Worm (Caenorhabditis elegans) whole organism, late embryonic: ENCODE data around the gene grl-22.

ENCODE experiments used
- C08G9.2 ChIP-seq: sonication (generic microtip); optimal IDR thresholded peaks from 2 replicates; lab custom pipeline; 2016; ENCODE audit warnings: mild to moderate bottlenecking, missing genetic modification characterization, moderate library complexity, missing compliant biosample characterization
- T23F11.4 ChIP-seq: fragments of 200-800 bp; sonication (Bioruptor generic); optimal IDR thresholded peaks from 2 replicates; lab custom pipeline; 2018; ENCODE audit warnings: mild to moderate bottlenecking, missing genetic modification characterization, missing compliant biosample characterization
- ama-1 ChIP-seq: fragments of 150-350 bp; optimal IDR thresholded peaks from 2 replicates; lab custom pipeline; 2014
- ceh-14 ChIP-seq: sonication (generic microtip); optimal IDR thresholded peaks from 2 replicates; lab custom pipeline; 2016; ENCODE audit warnings: missing genotype, missing genetic modification characterization, missing compliant biosample characterization
- ceh-18 ChIP-seq: sonication (generic microtip); optimal IDR thresholded peaks from 2 replicates; lab custom pipeline; 2016; ENCODE audit warnings: missing genetic modification characterization, missing compliant biosample characterization
- ceh-2 ChIP-seq: sonication (generic microtip); optimal IDR thresholded peaks from 2 replicates; lab custom pipeline; 2016; ENCODE audit warnings: missing genotype, missing genetic modification characterization, missing compliant biosample characterization
- ceh-31 ChIP-seq: sonication (generic microtip); optimal IDR thresholded peaks from 2 replicates; lab custom pipeline; 2016; ENCODE audit warnings: missing genetic modification characterization, missing compliant biosample characterization
- ceh-34 ChIP-seq: sonication (generic microtip); optimal IDR thresholded peaks from 2 replicates; lab custom pipeline; 2016; ENCODE audit warnings: mild to moderate bottlenecking, missing genetic modification characterization, missing compliant biosample characterization
- ceh-45 ChIP-seq: fragments of 200-800 bp; sonication (Bioruptor generic); IDR thresholded peaks from 2 replicates; pipeline ENCODE4 v1.3.6; 2022; ENCODE audit warnings: missing genetic modification reagents, missing genetic modification characterization, missing compliant biosample characterization
- ceh-6 ChIP-seq: fragments of 200-800 bp; sonication (Bioruptor generic); optimal IDR thresholded peaks from 2 replicates; lab custom pipeline; 2018; ENCODE audit warnings: mild to moderate bottlenecking, missing genetic modification characterization, missing compliant biosample characterization
- ceh-9 ChIP-seq: sonication (generic microtip); optimal IDR thresholded peaks from 2 replicates; lab custom pipeline; 2016; ENCODE audit warnings: mild to moderate bottlenecking, missing genetic modification characterization, inconsistent platforms, missing compliant biosample characterization
- elt-2 ChIP-seq: sonication (generic microtip); optimal IDR thresholded peaks from 2 replicates; lab custom pipeline; 2016; ENCODE audit warnings: missing genetic modification reagents, missing genetic modification characterization, missing compliant biosample characterization
- fax-1 ChIP-seq: sonication (generic microtip); optimal IDR thresholded peaks from 2 replicates; lab custom pipeline; 2016; ENCODE audit warnings: missing genotype, missing genetic modification characterization, missing compliant biosample characterization
- gmeb-2 ChIP-seq: sonication (generic microtip); optimal IDR thresholded peaks from 2 replicates; lab custom pipeline; 2016; ENCODE audit warnings: missing genetic modification characterization, inconsistent platforms, missing compliant biosample characterization
- hlh-13 ChIP-seq: fragments of 200-800 bp; sonication (Bioruptor generic); optimal IDR thresholded peaks from 2 replicates; lab custom pipeline; 2018; ENCODE audit warnings: mild to moderate bottlenecking, missing genetic modification characterization, missing compliant biosample characterization
- hlh-15 ChIP-seq: sonication (generic microtip); optimal IDR thresholded peaks from 2 replicates; lab custom pipeline; 2016; ENCODE audit warnings: missing genetic modification characterization, missing compliant biosample characterization
- hlh-30 ChIP-seq: sonication (generic microtip); optimal IDR thresholded peaks from 2 replicates; lab custom pipeline; 2017; ENCODE audit warnings: antibody characterized with exemption, missing genetic modification characterization, missing compliant biosample characterization; ENCODE audit not compliant: insufficient read depth
- lim-6 ChIP-seq: sonication (generic microtip); optimal IDR thresholded peaks from 2 replicates; lab custom pipeline; 2016; ENCODE audit warnings: missing genetic modification characterization, missing compliant biosample characterization
- nfya-1 ChIP-seq: sonication (generic microtip); optimal IDR thresholded peaks from 2 replicates; lab custom pipeline; 2017; ENCODE audit warnings: missing genetic modification characterization, mild to moderate bottlenecking, missing compliant biosample characterization, antibody characterized with exemption, moderate library complexity
- nhr-11 ChIP-seq: fragments of 150-350 bp; optimal IDR thresholded peaks from 2 replicates; lab custom pipeline; 2014; ENCODE audit warnings: missing biosample characterization, missing genetic modification characterization
- npax-4 ChIP-seq: sonication (generic microtip); optimal IDR thresholded peaks from 2 replicates; lab custom pipeline; 2016; ENCODE audit warnings: missing genetic modification characterization, missing compliant biosample characterization
- pat-9 ChIP-seq: fragments of 200-800 bp; sonication (Bioruptor generic); optimal IDR thresholded peaks from 2 replicates; lab custom pipeline; 2018; ENCODE audit warnings: mild to moderate bottlenecking, missing genetic modification characterization, moderate library complexity, missing compliant biosample characterization
- pha-2 ChIP-seq: sonication (generic microtip); optimal IDR thresholded peaks from 2 replicates; lab custom pipeline; 2017; ENCODE audit warnings: mild to moderate bottlenecking, missing genetic modification characterization, missing compliant biosample characterization
- pqm-1 ChIP-seq: sonication (generic microtip); optimal IDR thresholded peaks from 2 replicates; lab custom pipeline; 2016; ENCODE audit warnings: missing genetic modification characterization, missing compliant biosample characterization
- pros-1 ChIP-seq: fragments of 150-350 bp; optimal IDR thresholded peaks from 2 replicates; lab custom pipeline; 2014; ENCODE audit warnings: missing biosample characterization, missing genetic modification reagents, missing genetic modification characterization
- sdc-2 ChIP-seq: sonication (generic microtip); optimal IDR thresholded peaks from 2 replicates; lab custom pipeline; 2016; ENCODE audit warnings: missing genotype, missing genetic modification characterization, missing compliant biosample characterization
- tbx-2 ChIP-seq: sonication (generic microtip); optimal IDR thresholded peaks from 2 replicates; lab custom pipeline; 2016; ENCODE audit warnings: missing genetic modification characterization, missing compliant biosample characterization
- tbx-7 ChIP-seq: sonication (generic microtip); optimal IDR thresholded peaks from 2 replicates; lab custom pipeline; 2016; ENCODE audit warnings: missing genotype, missing genetic modification characterization, missing compliant biosample characterization
- unc-42 ChIP-seq: sonication (generic microtip); optimal IDR thresholded peaks from 2 replicates; lab custom pipeline; 2016; ENCODE audit warnings: missing genotype, missing genetic modification characterization, missing compliant biosample characterization
- unc-55 ChIP-seq: sonication (generic microtip); optimal IDR thresholded peaks from 2 replicates; lab custom pipeline; 2017; ENCODE audit warnings: missing biosample characterization, missing genetic modification reagents, missing genetic modification characterization
- zip-5 ChIP-seq: sonication (generic microtip); optimal IDR thresholded peaks from 2 replicates; lab custom pipeline; 2016; ENCODE audit warnings: missing genetic modification characterization, missing compliant biosample characterization
- ztf-16 ChIP-seq: sonication (generic microtip); optimal IDR thresholded peaks from 2 replicates; lab custom pipeline; 2017; ENCODE audit warnings: missing genetic modification characterization, missing compliant biosample characterization

The grl-22 gene

DNA sequence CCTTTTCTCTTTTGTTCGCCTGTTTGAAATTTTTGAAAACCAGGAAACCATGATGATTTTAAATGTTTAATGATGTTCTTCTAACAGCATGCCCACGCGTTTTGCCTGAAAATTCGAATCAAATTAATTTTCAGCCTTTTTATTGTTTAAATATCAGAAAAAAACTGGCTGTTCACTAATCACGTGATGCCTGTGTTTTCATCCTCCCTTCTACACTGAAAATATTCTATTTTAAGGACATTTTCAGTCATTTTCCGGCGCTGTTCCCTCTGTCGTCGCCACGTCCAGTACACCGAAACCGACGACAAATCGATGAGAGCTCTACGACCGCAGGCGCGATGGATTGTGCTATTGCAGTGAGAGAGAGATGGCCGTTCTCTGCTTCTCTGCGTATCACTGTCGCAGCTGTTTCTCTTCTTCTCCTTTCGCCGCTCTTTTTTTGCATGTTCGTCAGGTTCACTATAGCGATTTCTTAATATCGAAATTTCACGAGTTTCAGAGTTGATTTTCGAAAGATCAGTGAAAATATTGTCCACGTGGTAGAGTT is 36.0 kb upstream of the grl-22 start, which contains the start of gene F48E8.8 (continued):
- TF ChIP-seq fax-1 (tag; lab: Kevin White, UChicago) = no peak
- no peak for TF ChIP-seq ztf-16

DNA sequence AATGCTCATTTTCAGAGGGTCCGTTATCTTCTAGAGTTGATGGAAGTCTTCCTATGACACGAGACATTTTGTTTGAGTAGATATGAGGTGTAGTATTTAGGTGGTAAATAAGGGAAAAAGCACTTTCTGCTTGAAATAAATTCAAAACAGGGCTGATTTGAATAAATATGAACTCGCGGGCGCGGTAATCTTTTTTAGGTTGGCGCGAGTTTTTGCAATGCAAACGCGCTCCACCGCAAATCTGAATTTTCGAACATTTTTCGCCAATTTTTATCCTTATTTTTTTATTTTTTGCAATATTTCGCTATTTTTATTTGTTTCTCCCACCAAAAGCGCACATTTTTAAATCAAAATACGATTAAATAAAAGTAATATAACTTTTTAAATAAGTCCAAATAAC is 34.4 kb upstream of the grl-22 start, which contains the start of gene skpt-1:
TSS of gene skpt-1 (minus strand) at position 219 of the 400 bp plus-strand sequence.
- TF ChIP-seq ceh-2 (tag; lab: Kevin White, UChicago) (no peak), ceh-45 (no peak), ceh-14 (tag; lab: Kevin White, UChicago) (no peak), elt-2 (tag; lab: Kevin White, UChicago) (peak; percentile 4), sdc-2 (tag; lab: Kevin White, UChicago) (no peak), nfya-1 (peak; percentile 8), T23F11.4 (GFP tag; lab: Kevin White, UChicago) (no peak), hlh-15 (tag; lab: Kevin White, UChicago) (no peak), npax-4 (tag; lab: Kevin White, UChicago) (no peak), tbx-2 (tag; lab: Kevin White, UChicago) (peak; percentile 9), pat-9 (tag; lab: Kevin White, UChicago) (no peak), tbx-7 (tag; lab: Kevin White, UChicago) (no peak), fax-1 (tag; lab: Kevin White, UChicago) (no peak), ceh-6 (GFP tag; lab: Kevin White, UChicago) (no peak), ceh-9 (tag; lab: Kevin White, UChicago) (no peak), ama-1 (no peak), unc-42 (tag; lab: Kevin White, UChicago) (peak; percentile 2), pros-1 (no peak), nhr-11 (tag; lab: Kevin White, UChicago) (no peak)

DNA sequence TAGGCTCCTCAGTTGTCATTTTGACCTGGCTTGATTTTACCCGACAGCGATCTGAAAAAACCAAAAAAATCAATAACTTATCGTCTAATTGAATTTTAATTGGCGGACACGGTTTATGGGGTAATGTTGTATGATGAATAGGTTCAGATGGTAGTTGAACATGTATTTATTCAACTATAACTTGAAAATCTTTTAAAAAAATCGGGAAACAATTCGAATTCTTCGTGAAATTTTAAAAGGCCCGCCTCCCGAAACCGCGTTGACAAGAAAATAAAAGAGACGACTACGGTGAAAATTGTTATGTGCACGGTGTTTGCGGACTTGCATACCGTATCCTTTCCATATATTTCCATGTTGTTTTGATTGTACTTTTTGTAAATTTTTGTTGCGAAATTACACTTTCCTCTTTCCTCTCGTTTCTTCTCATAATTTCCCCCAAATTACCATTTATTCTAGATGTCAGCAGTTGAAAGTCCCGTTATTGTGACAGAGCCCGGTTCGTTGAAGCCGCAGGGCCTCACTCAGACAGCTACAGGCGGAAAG is 29.0 kb upstream of the grl-22 start, which contains the start of the genes T24G10.2 and disl-2:
TSS of gene T24G10.2 (minus strand) at position 51 of the 543 bp plus-strand sequence.
TSS of gene disl-2 (plus strand) at position 457 of the 543 bp plus-strand sequence.
- TF ChIP-seq ceh-31 (tag; lab: Kevin White, UChicago) = peak; percentile 30
- TF ChIP-seq nfya-1 = peak; percentile 62
- no peak for TF ChIP-seq C08G9.2 (tag; lab: Kevin White, UChicago)
- no peak for TF ChIP-seq hlh-13
- peak; percentile 4 for TF ChIP-seq ceh-18 (tag; lab: Kevin White, UChicago)
- no peak for TF ChIP-seq ceh-9 (tag; lab: Kevin White, UChicago)
- TF ChIP-seq, all 69 proteins: peak for 3

DNA sequence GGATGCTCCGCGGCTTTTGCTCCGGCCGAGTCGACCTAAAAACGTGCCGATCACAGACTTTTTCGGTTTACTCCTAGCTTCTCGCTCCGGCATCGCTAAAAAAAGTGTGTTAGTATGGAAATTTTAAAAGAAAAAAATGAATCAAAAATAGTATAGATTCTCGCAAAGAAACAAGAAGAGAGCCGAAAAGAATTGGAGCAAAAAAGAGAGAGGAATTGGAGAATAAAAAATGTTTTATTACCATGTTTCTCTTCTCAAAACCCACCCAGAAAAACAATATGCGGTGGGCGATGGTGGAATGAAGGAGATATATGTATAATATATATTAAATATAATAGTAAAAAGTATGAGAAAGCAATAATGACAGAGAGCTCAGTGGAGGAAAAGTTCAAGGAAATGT is 26.7 kb upstream of the grl-22 start, which contains the start of gene W03A5.6:
TSS of gene W03A5.6 (minus strand) at position 101 of the 400 bp plus-strand sequence.
- TF ChIP-seq pqm-1 = no peak
- no peak for TF ChIP-seq pha-2 (tag; lab: Kevin White, UChicago)
- no peak for TF ChIP-seq pros-1
- TF ChIP-seq zip-5 (tag; lab: Kevin White, UChicago) = no peak
- no peak for TF ChIP-seq unc-55 (GFP tag; lab: Kevin White, UChicago)
- TF ChIP-seq hlh-15 (tag; lab: Kevin White, UChicago) = no peak
- TF ChIP-seq gmeb-2 (tag; lab: Kevin White, UChicago) = no peak
- TF ChIP-seq lim-6 = no peak
- no peak for TF ChIP-seq hlh-30 (tag; lab: Kevin White, UChicago)

DNA sequence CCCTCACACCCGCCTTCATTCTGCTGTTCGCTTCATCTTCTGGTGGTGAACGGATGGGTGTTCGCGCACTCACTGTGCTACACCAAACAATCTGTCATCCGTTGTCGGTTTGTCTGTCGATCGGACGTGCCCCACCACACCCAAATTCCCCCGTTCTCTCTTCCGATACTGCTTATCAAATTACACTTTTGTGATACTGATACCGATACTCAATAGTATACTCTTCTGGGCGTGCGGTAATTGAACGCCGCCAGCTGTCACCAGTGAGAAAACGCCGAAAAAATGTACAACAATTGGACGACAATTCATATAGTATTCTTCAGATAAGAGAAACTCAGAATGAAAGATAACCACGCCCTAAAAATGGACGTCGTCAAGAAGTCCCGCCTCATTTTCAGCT is 24.3 kb upstream of the grl-22 start:
- TF ChIP-seq ceh-34 (tag; lab: Kevin White, UChicago) (peak; percentile 51), unc-55 (GFP tag; lab: Kevin White, UChicago) (peak; percentile 26), ceh-45 (no peak), elt-2 (tag; lab: Kevin White, UChicago) (peak; percentile 13)
